Fruit fly (Drosophila melanogaster) whole organism, embryonic: ENCODE results near the gene CG34116.

ENCODE experiments used
- Adf1 ChIP-seq: fragments of 200-800 bp; sonication (Bioruptor generic); IDR thresholded peaks from 2 replicates; pipeline ENCODE4 v1.3.6; 2022; ENCODE audit warnings: missing biosample characterization, missing genetic modification characterization
- B-H2 ChIP-seq: fragments of 200-800 bp; sonication (Bioruptor generic); optimal IDR thresholded peaks from 2 replicates; lab custom pipeline; 2018; ENCODE audit warnings: missing biosample characterization, mild to moderate bottlenecking, missing genetic modification characterization
- CG10462 ChIP-seq: fragments of 200-800 bp; sonication (Bioruptor generic); optimal IDR thresholded peaks from 2 replicates; lab custom pipeline; 2016; ENCODE audit warnings: missing biosample characterization, missing genetic modification characterization
- CG10654 ChIP-seq: fragments of 200-800 bp; sonication (Bioruptor generic); optimal IDR thresholded peaks from 2 replicates; lab custom pipeline; 2016; ENCODE audit warnings: missing biosample characterization, missing genetic modification characterization
- CG11247 ChIP-seq: fragments of 200-800 bp; sonication (Bioruptor generic); IDR thresholded peaks from 2 replicates; pipeline ENCODE4 v1.3.6; 2022; ENCODE audit warnings: missing biosample characterization, missing genetic modification characterization
- CG13287 ChIP-seq: fragments of 200-800 bp; sonication (Bioruptor generic); IDR thresholded peaks from 2 replicates; pipeline ENCODE4 v1.3.6; 2022; ENCODE audit warnings: missing biosample characterization, missing genetic modification characterization; ENCODE audit not compliant: partially characterized antibody
- CG13775 ChIP-seq: fragments of 200-800 bp; sonication (Bioruptor generic); optimal IDR thresholded peaks from 3 replicates; lab custom pipeline; 2017; ENCODE audit warnings: missing biosample characterization, mild to moderate bottlenecking, missing genetic modification characterization
- CG15073 ChIP-seq: fragments of 200-800 bp; sonication (Bioruptor generic); optimal IDR thresholded peaks from 2 replicates; lab custom pipeline; 2016; ENCODE audit warnings: missing biosample characterization, missing genetic modification characterization
- CG15269 ChIP-seq: fragments of 200-800 bp; sonication (Bioruptor generic); optimal IDR thresholded peaks from 2 replicates; lab custom pipeline; 2018; ENCODE audit warnings: missing biosample characterization, mild to moderate bottlenecking, missing genetic modification characterization, moderate library complexity
- CG16813 ChIP-seq: fragments of 200-800 bp; sonication (Bioruptor generic); IDR thresholded peaks from 3 replicates; pipeline ENCODE4 v1.3.6; 2022; ENCODE audit warnings: missing biosample characterization, missing genetic modification characterization; ENCODE audit not compliant: partially characterized antibody
- CG17829 ChIP-seq: fragments of 200-800 bp; optimal IDR thresholded peaks from 2 replicates; lab custom pipeline; 2019; ENCODE audit warnings: missing biosample characterization, mild to moderate bottlenecking, missing genetic modification characterization, moderate library complexity
- CG17912 ChIP-seq: fragments of 200-800 bp; sonication (Bioruptor generic); optimal IDR thresholded peaks from 2 replicates; lab custom pipeline; 2018; ENCODE audit warnings: missing biosample characterization, mild to moderate bottlenecking, missing genetic modification characterization
- CG18764 ChIP-seq: fragments of 200-800 bp; sonication (Bioruptor generic); optimal IDR thresholded peaks from 3 replicates; lab custom pipeline; 2016; ENCODE audit warnings: missing biosample characterization, missing genetic modification characterization
- CG2116 ChIP-seq: fragments of 200-800 bp; sonication (Bioruptor generic); optimal IDR thresholded peaks from 3 replicates; lab custom pipeline; 2018; ENCODE audit warnings: missing biosample characterization, mild to moderate bottlenecking, missing genetic modification characterization
- CG2875 ChIP-seq: fragments of 200-800 bp; sonication (Bioruptor generic); optimal IDR thresholded peaks from 2 replicates; lab custom pipeline; 2017; ENCODE audit warnings: missing biosample characterization, mild to moderate bottlenecking, missing genetic modification characterization, missing genetic modification reagents
- CG3407 ChIP-seq: fragments of 200-800 bp; sonication (Bioruptor generic); optimal IDR thresholded peaks from 2 replicates; lab custom pipeline; 2018; ENCODE audit warnings: missing biosample characterization, mild to moderate bottlenecking, missing genetic modification characterization
- CG4707 ChIP-seq: fragments of 200-800 bp; sonication (Bioruptor generic); optimal IDR thresholded peaks from 2 replicates; lab custom pipeline; 2018; ENCODE audit warnings: missing biosample characterization, mild to moderate bottlenecking, missing genetic modification characterization, moderate library complexity
- CG5180 ChIP-seq: fragments of 200-800 bp; sonication (Bioruptor generic); optimal IDR thresholded peaks from 3 replicates; lab custom pipeline; 2017; ENCODE audit warnings: missing biosample characterization, missing genetic modification characterization, mild to moderate bottlenecking, moderate library complexity, missing genetic modification reagents
- CG9215 ChIP-seq: fragments of 200-800 bp; sonication (Bioruptor generic); IDR thresholded peaks from 2 replicates; pipeline ENCODE4 v1.3.6; 2022; ENCODE audit warnings: missing biosample characterization, missing genetic modification characterization
- CTCF ChIP-seq: fragments of 200-800 bp; sonication (Bioruptor generic); optimal IDR thresholded peaks from 2 replicates; lab custom pipeline; 2017; ENCODE audit warnings: missing biosample characterization, mild to moderate bottlenecking, missing genetic modification characterization, moderate library complexity
- Doc3 ChIP-seq: fragments of 200-800 bp; sonication (Bioruptor generic); IDR thresholded peaks from 3 replicates; pipeline ENCODE4 v1.3.6; 2022; ENCODE audit warnings: missing biosample characterization, missing genetic modification characterization; ENCODE audit not compliant: partially characterized antibody
- Dref ChIP-seq: fragments of 200-800 bp; sonication (Bioruptor generic); IDR thresholded peaks from 2 replicates; pipeline ENCODE4 v1.3.6; 2022; ENCODE audit warnings: missing biosample characterization, missing genetic modification characterization
- Fer1 ChIP-seq: fragments of 200-800 bp; sonication (Bioruptor generic); optimal IDR thresholded peaks from 2 replicates; lab custom pipeline; 2017; ENCODE audit warnings: missing biosample characterization, mild to moderate bottlenecking, missing genetic modification characterization
- Hand ChIP-seq: fragments of 200-800 bp; sonication (Bioruptor generic); optimal IDR thresholded peaks from 2 replicates; lab custom pipeline; 2017; ENCODE audit warnings: mild to moderate bottlenecking, missing biosample characterization, missing genetic modification reagents, missing genetic modification characterization
- HmgZ ChIP-seq: fragments of 200-800 bp; sonication (Bioruptor generic); optimal IDR thresholded peaks from 2 replicates; lab custom pipeline; 2018; ENCODE audit warnings: missing biosample characterization, mild to moderate bottlenecking, missing genetic modification characterization
- Hr39 ChIP-seq: fragments of >200 bp; optimal IDR thresholded peaks from 2 replicates; lab custom pipeline; 2017
- MBD-R2 ChIP-seq: fragments of 200-800 bp; sonication (Bioruptor generic); IDR thresholded peaks from 2 replicates; pipeline ENCODE4 v1.3.6; 2022; ENCODE audit warnings: missing biosample characterization, missing genetic modification characterization
- Med ChIP-seq: fragments of 200-800 bp; sonication (Bioruptor generic); peaks from one replicate; lab custom pipeline; 2016; ENCODE audit warnings: missing biosample characterization, missing genetic modification characterization, mild to moderate bottlenecking, inconsistent platforms, moderate library complexity
- Oli ChIP-seq: fragments of 200-800 bp; sonication (Bioruptor generic); optimal IDR thresholded peaks from 2 replicates; lab custom pipeline; 2018; ENCODE audit warnings: missing biosample characterization, mild to moderate bottlenecking, missing genetic modification characterization, moderate library complexity
- Sry-δ ChIP-seq: fragments of 200-800 bp; sonication (Bioruptor generic); optimal IDR thresholded peaks from 2 replicates; lab custom pipeline; 2016; ENCODE audit warnings: missing biosample characterization, missing genetic modification characterization
- Taf1 ChIP-seq: fragments of 200-800 bp; sonication (Bioruptor generic); IDR thresholded peaks from 2 replicates; pipeline ENCODE4 v1.3.6; 2022; ENCODE audit warnings: missing biosample characterization, missing genetic modification characterization
- bbx ChIP-seq: fragments of 200-800 bp; sonication (Bioruptor generic); IDR thresholded peaks from 2 replicates; pipeline ENCODE4 v1.3.6; 2022; ENCODE audit warnings: missing biosample characterization, missing genetic modification characterization; ENCODE audit not compliant: partially characterized antibody
- chif ChIP-seq, 2 experiments: fragments of 200-800 bp; sonication (Bioruptor generic); optimal IDR thresholded peaks; 3 replicates each; lab custom pipeline; 2016; ENCODE audit warnings: missing biosample characterization in 2 of 2, missing genetic modification characterization in 2 of 2
- eyg ChIP-seq: fragments of 200-800 bp; sonication (Bioruptor generic); optimal IDR thresholded peaks from 3 replicates; lab custom pipeline; 2016; ENCODE audit warnings: missing biosample characterization, missing genetic modification characterization
- gcm ChIP-seq: fragments of 200-800 bp; sonication (Bioruptor generic); optimal IDR thresholded peaks from 2 replicates; lab custom pipeline; 2019; ENCODE audit warnings: missing biosample characterization, mild to moderate bottlenecking, missing genetic modification characterization, moderate library complexity
- gsb-n ChIP-seq: fragments of 200-800 bp; sonication (Bioruptor generic); optimal IDR thresholded peaks from 3 replicates; lab custom pipeline; 2018; ENCODE audit warnings: missing biosample characterization, mild to moderate bottlenecking, missing genetic modification characterization
- inv ChIP-seq: fragments of 200-800 bp; sonication (Bioruptor generic); IDR thresholded peaks from 2 replicates; pipeline ENCODE4 v1.3.6; 2022; ENCODE audit warnings: missing biosample characterization, missing genetic modification characterization; ENCODE audit not compliant: partially characterized antibody
- mld ChIP-seq: fragments of 200-800 bp; sonication (Bioruptor generic); IDR thresholded peaks from 3 replicates; pipeline ENCODE4 v1.3.6; 2022; ENCODE audit warnings: missing biosample characterization, missing genetic modification characterization; ENCODE audit not compliant: partially characterized antibody
- nerfin-1 ChIP-seq: fragments of 200-800 bp; sonication (Bioruptor generic); optimal IDR thresholded peaks from 3 replicates; lab custom pipeline; 2019; ENCODE audit warnings: missing biosample characterization, mild to moderate bottlenecking, missing genetic modification characterization, moderate library complexity
- phol ChIP-seq: fragments of 200-800 bp; sonication (Bioruptor generic); optimal IDR thresholded peaks from 3 replicates; lab custom pipeline; 2018; ENCODE audit warnings: missing biosample characterization, mild to moderate bottlenecking, missing genetic modification characterization, moderate library complexity
- run ChIP-seq: fragments of 200-800 bp; sonication (Bioruptor generic); optimal IDR thresholded peaks from 3 replicates; lab custom pipeline; 2018; ENCODE audit warnings: missing biosample characterization, mild to moderate bottlenecking, missing genetic modification characterization
- sens ChIP-seq: fragments of 200-800 bp; sonication (Bioruptor generic); peaks from one replicate; lab custom pipeline; 2016; ENCODE audit warnings: missing biosample characterization, missing genetic modification characterization
- sna ChIP-seq: fragments of 200-800 bp; sonication (Bioruptor generic); IDR thresholded peaks from 2 replicates; pipeline ENCODE4 v1.3.6; 2022; ENCODE audit warnings: missing biosample characterization, missing genetic modification characterization; ENCODE audit not compliant: partially characterized antibody
- stc ChIP-seq: fragments of 200-800 bp; sonication (Bioruptor generic); IDR thresholded peaks from 2 replicates; pipeline ENCODE4 v1.3.6; 2022; ENCODE audit warnings: missing biosample characterization, missing genetic modification characterization
- tap ChIP-seq: fragments of 200-800 bp; optimal IDR thresholded peaks from 3 replicates; lab custom pipeline; 2019; ENCODE audit warnings: missing biosample characterization, mild to moderate bottlenecking, missing genetic modification characterization, moderate library complexity
- tna ChIP-seq: fragments of 200-800 bp; sonication (Bioruptor generic); IDR thresholded peaks from 2 replicates; pipeline ENCODE4 v1.3.6; 2022; ENCODE audit warnings: missing biosample characterization, missing genetic modification characterization; ENCODE audit not compliant: partially characterized antibody
- vnd ChIP-seq: fragments of 200-800 bp; sonication (Bioruptor generic); IDR thresholded peaks from 3 replicates; pipeline ENCODE4 v1.3.6; 2022; ENCODE audit warnings: missing biosample characterization, missing genetic modification characterization; ENCODE audit not compliant: partially characterized antibody
- wek ChIP-seq: fragments of 200-800 bp; sonication (Bioruptor generic); optimal IDR thresholded peaks from 3 replicates; lab custom pipeline; 2018; ENCODE audit warnings: missing biosample characterization, mild to moderate bottlenecking, missing genetic modification characterization, moderate library complexity
- z ChIP-seq: fragments of 200-800 bp; sonication (Bioruptor generic); IDR thresholded peaks from 3 replicates; pipeline ENCODE4 v1.3.6; 2022; ENCODE audit warnings: missing biosample characterization, missing genetic modification characterization
- zen2 ChIP-seq: fragments of 200-800 bp; sonication (Bioruptor generic); IDR thresholded peaks from 3 replicates; pipeline ENCODE4 v1.3.6; 2022; ENCODE audit warnings: missing biosample characterization, missing genetic modification characterization; ENCODE audit not compliant: partially characterized antibody

CG34116 gene

dm6 chr3L:19805895-19806294 lies at the start of gene CG34116 (continued):
- TF ChIP-seq CG16813, result peak; percentile 61
- peak; percentile 48 for TF ChIP-seq Sry-δ (GFP tag; lab: Kevin White, UChicago)
- TF ChIP-seq tna, result peak; percentile 55; the same call in 1 of the 2 replicates
- TF ChIP-seq CG13775 (GFP tag; lab: Kevin White, UChicago), result no peak
- TF ChIP-seq mld (GFP tag; lab: Robert Waterston, UW), result 0 out of 3 replicates have a peak, but pooled peaks have one; percentile 44
- TF ChIP-seq CG13287 (GFP tag; lab: Robert Waterston, UW), result peak; percentile 71
- TF ChIP-seq CG2875, result no peak
- peak; percentile 76 for TF ChIP-seq Dref (GFP tag; lab: Robert Waterston, UW)
- TF ChIP-seq MBD-R2 (GFP tag; lab: Robert Waterston, UW), result peak; percentile 61; the same call in 1 of the 2 replicates
- peak; percentile 75; the same call in 2 of the 3 replicates for TF ChIP-seq zen2 (GFP tag; lab: Robert Waterston, UW)
- TF ChIP-seq stc (GFP tag; lab: Robert Waterston, UW), result no peak
- TF ChIP-seq Taf1, result no peak
- TF ChIP-seq chif (GFP tag; optimal IDR thresholded peaks at IDR 0.05; lab: Kevin White, UChicago), result no peak
- no peak for TF ChIP-seq Hr39 (lab: Kevin White, UChicago)
- no peak for TF ChIP-seq Adf1 (GFP tag; lab: Robert Waterston, UW)
- TF ChIP-seq sna (GFP tag; lab: Robert Waterston, UW), result peak; percentile 19; the same call in 1 of the 2 replicates
- TF ChIP-seq Oli, result no peak
- TF ChIP-seq CG2116 (GFP tag; lab: Kevin White, UChicago), result peak; percentile 24
- TF ChIP-seq vnd (GFP tag; lab: Robert Waterston, UW), result peak; percentile 49; the same call in 2 of the 3 replicates
- TF ChIP-seq CG4707 (GFP tag; lab: Kevin White, UChicago), result no peak
- TF ChIP-seq phol (tag; lab: Kevin White, UChicago), result peak; percentile 30
- no peak for TF ChIP-seq Hand (GFP tag; lab: Kevin White, UChicago)
- TF ChIP-seq CG10462 (GFP tag; lab: Kevin White, UChicago), result no peak
- no peak for TF ChIP-seq CG11247 (GFP tag; lab: Robert Waterston, UW)
- peak; percentile 41; the same call in 1 of the 2 replicates for TF ChIP-seq inv
- peak; percentile 54 for TF ChIP-seq Doc3
- no peak for TF ChIP-seq nerfin-1 (tag; lab: Kevin White, UChicago)

DNA sequence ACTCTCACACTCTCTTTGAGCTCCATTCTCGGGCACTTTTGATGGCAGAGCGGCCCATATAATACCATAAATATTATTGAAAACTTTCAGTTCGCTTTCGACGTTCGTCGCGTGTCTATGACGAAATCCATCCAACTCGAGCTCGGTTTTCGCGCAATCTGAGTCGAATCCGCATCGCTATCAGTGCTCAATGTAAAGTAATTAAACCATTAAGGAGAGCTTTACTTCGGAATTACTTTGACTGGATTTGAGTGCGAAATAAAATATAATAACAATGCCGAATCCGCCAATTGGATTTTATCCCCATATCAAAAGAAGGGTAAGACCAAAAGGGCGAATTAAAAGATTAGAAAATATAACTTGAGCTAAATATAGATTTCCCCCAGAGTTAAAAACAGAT lies 42.2 kb upstream of the CG34116 start:
- TF ChIP-seq CG10654 (GFP tag; lab: Kevin White, UChicago), result no peak
- TF ChIP-seq sens (GFP tag; lab: Kevin White, UChicago), result peak; percentile 31

DNA sequence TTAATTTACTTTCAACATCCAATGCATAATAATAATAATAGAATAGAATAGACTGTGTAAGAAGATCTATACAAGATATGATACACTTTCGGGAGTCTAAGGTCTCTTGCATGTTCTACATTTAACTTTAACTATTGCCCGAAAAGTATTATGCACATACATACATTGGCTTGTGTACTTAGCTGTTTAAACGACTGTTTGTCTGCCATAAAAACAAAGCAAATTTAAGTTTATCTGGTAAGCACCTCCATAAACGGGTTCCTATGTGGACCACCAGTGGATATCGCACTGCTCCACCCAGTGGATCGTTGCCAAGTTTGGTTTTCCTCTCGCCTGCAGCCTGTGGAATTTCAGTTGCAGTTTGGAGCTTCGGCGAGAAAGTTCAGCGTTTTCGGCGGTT lies 41.1 kb upstream of the CG34116 start:
- TF ChIP-seq B-H2 (peak; percentile 0), CG17829 (tag; lab: Kevin White, UChicago) (no peak), run (tag; lab: Kevin White, UChicago) (peak; percentile 25), gsb-n (tag; lab: Kevin White, UChicago) (peak; percentile 11), z (GFP tag; lab: Robert Waterston, UW) (no peak), Med (GFP tag; lab: Kevin White, UChicago) (peak; percentile 13), CTCF (GFP tag; lab: Kevin White, UChicago) (no peak), CG5180 (GFP tag; lab: Kevin White, UChicago) (peak; percentile 24), Fer1 (peak; percentile 63), CG3407 (peak; percentile 53), CG17912 (GFP tag; lab: Kevin White, UChicago) (peak; percentile 21), tap (tag; lab: Kevin White, UChicago) (peak; percentile 25), bbx (GFP tag; lab: Robert Waterston, UW) (no peak), wek (GFP tag; lab: Kevin White, UChicago) (peak; percentile 76), HmgZ (tag; lab: Kevin White, UChicago) (peak; percentile 8), eyg (peak; percentile 61), CG18764 (GFP tag; lab: Kevin White, UChicago) (no peak), CG9215 (GFP tag; lab: Robert Waterston, UW) (no peak), gcm (GFP tag; lab: Kevin White, UChicago) (no peak), CG15073 (GFP tag; lab: Kevin White, UChicago) (no peak), CG15269 (peak; percentile 27)
